Worm (Caenorhabditis elegans) whole organism, L4/young adult: ENCODE results near the gene ins-22.
"Not testable (repeated sequence)": the region's sequence is repeated elsewhere in the genome, so short reads cannot be mapped to it uniquely, and the experiment has no call there.

ENCODE experiments used
- W03F9.2 ChIP-seq: fragments of 150-350 bp; optimal IDR thresholded peaks from 2 replicates; lab custom pipeline; 2014; ENCODE audit warnings: missing biosample characterization, missing genetic modification characterization
- dao-5 ChIP-seq: sonication (generic microtip); optimal IDR thresholded peaks from 2 replicates; lab custom pipeline; 2016; ENCODE audit warnings: missing genotype, missing genetic modification characterization, moderate library complexity, missing compliant biosample characterization
- him-1 ChIP-seq: sonication (generic microtip); optimal IDR thresholded peaks from 2 replicates; lab custom pipeline; 2016; ENCODE audit warnings: missing genotype, missing genetic modification reagents, missing genetic modification characterization, missing compliant biosample characterization

ins-22 gene

ce11 chrIII:10049682-10050081, 23.6 kb downstream of the ins-22 start, which contains the start of gene T16G12.1:
Gene T16G12.1 (minus strand): TSS chrIII:10049857.
- TF ChIP-seq him-1 (tag; lab: Kevin White, UChicago) (no peak), W03F9.2 (tag; lab: Kevin White, UChicago) (no peak), dao-5 (no peak)

ce11 chrIII:10050321-10050720, 24.2 kb downstream of the ins-22 start, which contains the start of gene T16G12.3:
Gene T16G12.3 (plus strand): TSS chrIII:10050621.
- not testable (repeated sequence) for TF ChIP-seq W03F9.2 (tag; lab: Kevin White, UChicago); dao-5; him-1 (tag; lab: Kevin White, UChicago)

DNA sequence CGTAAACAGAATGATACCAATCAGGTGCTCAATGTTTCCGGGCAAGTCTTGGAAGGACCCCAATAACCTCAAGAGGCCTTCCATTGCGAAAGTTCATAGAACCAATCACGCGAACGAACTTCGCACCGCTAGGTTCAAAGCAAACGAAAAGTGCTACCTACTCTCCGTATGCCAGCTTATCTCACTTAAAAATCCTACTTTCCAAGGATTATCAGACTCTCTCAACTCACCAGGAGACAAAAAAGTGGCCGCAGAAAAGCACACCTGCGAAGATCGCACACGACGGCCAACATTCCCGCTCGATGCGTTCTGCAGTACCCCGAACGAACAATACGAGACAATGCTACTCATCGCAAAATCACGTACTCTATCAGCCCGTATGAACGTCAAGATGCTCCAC, 27.2 kb downstream of the ins-22 start, which contains the start of gene T16G12.12:
Gene T16G12.12 (plus strand): TSS at position 301 of the 400 bp plus-strand sequence.
- TF ChIP-seq dao-5; him-1 (tag; lab: Kevin White, UChicago); W03F9.2 (tag; lab: Kevin White, UChicago): not testable (repeated sequence)

- no peak for TF ChIP-seq dao-5
- TF ChIP-seq W03F9.2 (tag; lab: Kevin White, UChicago) = no peak
- no peak for TF ChIP-seq him-1 (tag; lab: Kevin White, UChicago)
These were observed 29.9 kb downstream of the ins-22 start, which contains the start of gene T16G12.10 for ce11 chrIII:10056033-10056432. Gene T16G12.10 (minus strand): TSS chrIII:10056133.

DNA sequence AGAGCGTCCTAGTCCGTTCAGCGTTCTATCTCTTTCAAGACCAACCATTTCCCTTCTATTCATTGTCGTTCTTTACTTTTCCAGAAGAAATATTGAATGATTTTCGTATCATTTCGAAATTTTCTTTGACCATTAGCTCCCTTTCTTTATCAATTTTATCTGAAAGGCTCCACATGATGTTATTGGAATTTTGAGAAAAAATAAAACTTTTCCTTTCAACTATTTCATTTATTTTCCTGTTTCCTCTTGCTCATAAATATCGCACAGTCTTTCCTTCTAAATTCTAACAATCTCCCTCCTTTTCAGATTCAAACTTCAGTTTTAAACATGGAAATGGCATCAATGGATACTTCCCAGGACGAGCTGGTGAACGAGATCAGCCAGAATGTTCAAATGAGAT, 31.4 kb downstream of the ins-22 start, which contains the start of gene T16G12.4:
Gene T16G12.4 (plus strand): TSS at position 301 of the 400 bp plus-strand sequence.
- TF ChIP-seq dao-5 (no peak), W03F9.2 (tag; lab: Kevin White, UChicago) (no peak), him-1 (tag; lab: Kevin White, UChicago) (no peak)

DNA sequence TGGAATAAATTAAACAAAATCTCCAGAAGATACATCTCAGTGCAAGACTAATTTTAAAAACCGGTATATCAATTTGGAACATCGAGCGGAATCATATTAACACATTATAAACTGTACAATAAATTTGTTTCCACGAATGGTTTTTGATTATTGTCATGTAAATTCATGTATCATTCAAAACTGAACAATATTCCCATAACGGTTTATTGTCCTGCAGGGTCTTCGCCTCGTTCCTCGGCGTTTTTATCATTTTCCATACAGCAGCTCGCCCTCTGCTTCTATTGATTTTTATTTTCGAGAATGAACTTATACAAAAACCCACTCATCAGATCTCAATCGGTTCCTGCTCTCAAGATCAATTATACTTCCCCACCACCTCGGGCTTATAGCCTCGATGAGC, 32.9 kb downstream of the ins-22 start, which contains the start of gene T16G12.8:
Gene T16G12.8 (plus strand): TSS at position 301 of the 400 bp plus-strand sequence.
- TF ChIP-seq him-1 (tag; lab: Kevin White, UChicago) = no peak
- no peak for TF ChIP-seq dao-5
- TF ChIP-seq W03F9.2 (tag; lab: Kevin White, UChicago) = no peak

ce11 chrIII:10060573-10060972, 34.5 kb downstream of the ins-22 start, which contains the start of gene T16G12.13:
Gene T16G12.13 (plus strand): TSS chrIII:10060865.
- TF ChIP-seq W03F9.2 (tag; lab: Kevin White, UChicago) = no peak
- TF ChIP-seq dao-5 = no peak
- no peak for TF ChIP-seq him-1 (tag; lab: Kevin White, UChicago)

DNA sequence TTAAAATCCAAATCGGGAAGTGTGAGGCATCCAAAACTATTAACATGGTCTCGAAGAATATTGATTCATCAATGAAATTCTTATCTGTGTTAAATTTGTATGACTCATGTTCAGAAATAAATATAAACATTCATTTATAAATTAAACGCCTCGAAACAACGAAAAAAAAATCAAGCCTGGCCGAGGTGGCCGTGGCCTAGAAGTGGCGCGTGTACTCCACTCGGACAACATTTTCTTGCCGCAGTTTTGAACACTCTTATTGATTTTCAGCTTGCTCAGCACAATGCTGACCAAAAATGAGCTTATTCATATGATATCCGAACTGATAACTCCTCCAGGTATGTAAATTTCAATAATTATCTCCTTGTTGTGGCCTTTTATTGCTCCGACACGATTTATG, 38.1 kb downstream of the ins-22 start, which contains the start of gene ekl-6:
Gene ekl-6 (plus strand): TSS at position 265 of the 400 bp plus-strand sequence.
- TF ChIP-seq him-1 (tag; lab: Kevin White, UChicago) = no peak
- TF ChIP-seq W03F9.2 (tag; lab: Kevin White, UChicago) = peak; percentile 51

DNA sequence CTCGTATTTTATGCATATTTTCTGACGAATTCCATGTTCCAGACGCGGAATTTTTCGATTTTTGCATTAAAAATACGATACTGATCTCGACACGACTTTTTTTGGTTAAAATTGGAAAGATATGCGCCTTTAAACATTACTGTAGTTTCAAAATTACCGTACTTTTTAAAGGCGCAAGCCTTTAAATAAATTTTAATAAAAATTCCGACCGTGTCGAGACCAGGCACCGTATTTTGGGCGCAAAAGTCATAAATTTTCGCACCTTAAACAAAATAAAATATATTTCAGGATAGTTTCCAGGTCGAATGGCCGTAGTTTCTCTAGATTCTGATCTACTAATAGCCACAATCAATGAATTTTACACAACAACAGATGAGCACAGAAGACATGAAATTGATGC, 43.2 kb downstream of the ins-22 start, which contains the start of gene T16G12.6:
Gene T16G12.6 (plus strand): TSS at position 301 of the 400 bp plus-strand sequence.
- TF ChIP-seq him-1 (tag; lab: Kevin White, UChicago) (no peak), W03F9.2 (tag; lab: Kevin White, UChicago) (no peak), dao-5 (no peak)

ce11 chrIII:10076042-10076441, 50.0 kb downstream of the ins-22 start:
- TF ChIP-seq W03F9.2 (tag; lab: Kevin White, UChicago) (no peak), him-1 (tag; lab: Kevin White, UChicago) (no peak), dao-5 (no peak)
